Worm (Caenorhabditis elegans) whole organism, L3 larva: ENCODE measurements around the gene bra-1.

Experiments used
- ama-1 ChIP-seq: fragments of 150-350 bp; optimal IDR thresholded peaks from 2 replicates; lab custom pipeline; 2018
- ceh-16 ChIP-seq: sonication (generic microtip); optimal IDR thresholded peaks from 2 replicates; lab custom pipeline; 2017; ENCODE audit warnings: missing biosample characterization, missing genetic modification characterization
- egl-27 ChIP-seq: sonication (generic microtip); optimal IDR thresholded peaks from 4 replicates; lab custom pipeline; 2017; ENCODE audit warnings: missing biosample characterization, missing genetic modification reagents, missing genetic modification characterization
- elt-3 ChIP-seq, 3 experiments: fragments of 150-350 bp in 1 of 3; sonication (generic microtip) in 2 of 3; optimal IDR thresholded peaks; 2 replicates in 2 of 3; 4 replicates in 1 of 3; lab custom pipeline; 2014 to 2017; ENCODE audit warnings: missing biosample characterization in 3 of 3, missing genetic modification characterization in 3 of 3
- lin-15B ChIP-seq: fragments of 150-350 bp; optimal IDR thresholded peaks from 2 replicates; lab custom pipeline; 2014; ENCODE audit warnings: missing biosample characterization, missing genetic modification characterization
- mdl-1 ChIP-seq: fragments of 150-350 bp; optimal IDR thresholded peaks from 2 replicates; lab custom pipeline; 2014; ENCODE audit warnings: missing biosample characterization, missing genetic modification characterization
- nhr-12 ChIP-seq: fragments of 150-350 bp; optimal IDR thresholded peaks from 2 replicates; lab custom pipeline; 2014; ENCODE audit warnings: missing biosample characterization, missing genetic modification characterization
- nhr-28 ChIP-seq: fragments of 150-350 bp; optimal IDR thresholded peaks from 2 replicates; lab custom pipeline; 2014; ENCODE audit warnings: missing biosample characterization, missing genetic modification characterization
- nhr-76 ChIP-seq: fragments of 150-350 bp; sonication (generic microtip); optimal IDR thresholded peaks from 5 replicates; lab custom pipeline; 2014; ENCODE audit warnings: missing biosample characterization, missing genetic modification characterization
- nhr-77 ChIP-seq: fragments of 150-350 bp; optimal IDR thresholded peaks from 2 replicates; lab custom pipeline; 2014; ENCODE audit warnings: missing biosample characterization, missing genetic modification characterization
- skn-1 ChIP-seq: fragments of 150-350 bp; optimal IDR thresholded peaks from 2 replicates; lab custom pipeline; 2014; ENCODE audit warnings: missing biosample characterization, missing genetic modification characterization

DNA sequence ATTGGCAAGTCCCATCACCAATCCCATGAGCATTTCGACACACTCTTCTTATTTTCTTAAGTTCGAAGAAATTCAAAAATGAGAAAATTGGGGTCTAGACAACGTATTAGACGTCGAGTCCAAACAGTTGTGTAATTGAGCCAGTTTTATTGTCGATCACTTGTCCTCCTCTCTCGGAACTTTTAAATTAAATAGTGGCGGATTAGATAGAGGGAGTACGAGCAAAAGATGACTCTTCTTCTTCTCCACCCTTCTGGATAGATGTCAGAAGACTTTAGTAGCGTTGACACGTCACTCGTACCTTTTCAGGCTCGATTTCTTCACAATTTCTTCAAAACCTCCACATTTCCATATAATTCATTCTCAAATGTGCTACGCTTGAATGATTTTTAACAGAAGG is 16.9 kb downstream of the bra-1 start:
- TF ChIP-seq ama-1 (lab: Kevin White, UChicago): no peak
- TF ChIP-seq nhr-77 (tag; lab: Kevin White, UChicago): no peak
- no peak for TF ChIP-seq nhr-28
- no peak for TF ChIP-seq lin-15B (tag; lab: Kevin White, UChicago)
- no peak for TF ChIP-seq nhr-76 (tag; lab: Kevin White, UChicago)
- no peak for TF ChIP-seq ceh-16 (tag; lab: Kevin White, UChicago)
- no peak for TF ChIP-seq skn-1
- TF ChIP-seq elt-3 (tag; optimal IDR thresholded peaks at IDR 0.05; lab: Kevin White, UChicago): no peak
- TF ChIP-seq nhr-12: no peak
- no peak for TF ChIP-seq egl-27 (tag; lab: Kevin White, UChicago)
- TF ChIP-seq mdl-1 (tag; lab: Kevin White, UChicago): no peak
